Worm (Caenorhabditis elegans): ENCODE measurements around the gene mdt-30.

ce11 chrIII:8077180-8077579 is 49.3 kb upstream of the mdt-30 start:
- no peak for TF ChIP-seq tab-1 (GFP tag; IDR thresholded peaks at IDR 0.05)
- no peak for TF ChIP-seq T22C8.4 (GFP tag; IDR thresholded peaks at IDR 0.05)
- no peak for TF ChIP-seq flt-1 (GFP tag; IDR thresholded peaks at IDR 0.05)
- TF ChIP-seq ztf-23 (GFP tag; IDR thresholded peaks at IDR 0.05): no peak
- no peak for TF ChIP-seq ztf-29 (GFP tag; IDR thresholded peaks at IDR 0.05)
- no peak for TF ChIP-seq cog-1 (tag; optimal IDR thresholded peaks at IDR 0.05)
- no peak for TF ChIP-seq med-1 (GFP tag; optimal IDR thresholded peaks at IDR 0.05; ENCODE audit: insufficient read depth)

Measured in whole organism, midembryonic.